Worm (Caenorhabditis elegans) whole organism, L1 larva: ENCODE results near the gene Y45F10D.2.

ENCODE experiments used
- C04F5.9 ChIP-seq: sonication (generic microtip); optimal IDR thresholded peaks from 2 replicates; lab custom pipeline; 2016; ENCODE audit warnings: missing genetic modification characterization, missing compliant biosample characterization
- C34B4.2 ChIP-seq: sonication (generic microtip); optimal IDR thresholded peaks from 2 replicates; lab custom pipeline; 2017; ENCODE audit warnings: mild to moderate bottlenecking, missing genetic modification characterization, missing compliant biosample characterization
- aha-1 ChIP-seq: fragments of 150-350 bp; optimal IDR thresholded peaks from 2 replicates; lab custom pipeline; 2014; ENCODE audit warnings: missing biosample characterization, missing genetic modification characterization
- ama-1 ChIP-seq: fragments of 150-350 bp; optimal IDR thresholded peaks from 2 replicates; lab custom pipeline; 2014
- blmp-1 ChIP-seq: fragments of 150-350 bp; optimal IDR thresholded peaks from 2 replicates; lab custom pipeline; 2014; ENCODE audit warnings: missing biosample characterization, missing genetic modification characterization
- ceh-8 ChIP-seq: fragments of 200-800 bp; sonication (Bioruptor generic); optimal IDR thresholded peaks from 2 replicates; lab custom pipeline; 2018; ENCODE audit warnings: mild to moderate bottlenecking, missing genetic modification characterization, moderate library complexity, missing compliant biosample characterization
- ceh-88 ChIP-seq: fragments of 200-800 bp; sonication (Bioruptor generic); IDR thresholded peaks from 2 replicates; pipeline ENCODE4 v1.3.6; 2022; ENCODE audit warnings: missing genetic modification characterization, missing compliant biosample characterization
- dpl-1 ChIP-seq, 3 experiments: fragments of 150-350 bp in 2 of 3; sonication (generic microtip) in 1 of 3; optimal IDR thresholded peaks; 2 replicates each; lab custom pipeline; 2014 to 2017; ENCODE audit warnings: missing biosample characterization in 3 of 3, missing genetic modification characterization in 3 of 3, missing genetic modification reagents in 3 of 3
- efl-1 ChIP-seq, 4 experiments: fragments of 150-350 bp; optimal IDR thresholded peaks in 3 of 4; peaks in 1 of 4; 1 replicate in 1 of 4; 2 replicates in 3 of 4; lab custom pipeline; 2014; ENCODE audit warnings: missing biosample characterization in 2 of 4, missing genetic modification characterization in 2 of 4, missing genetic modification reagents in 2 of 4
- egl-13 ChIP-seq: sonication (generic microtip); optimal IDR thresholded peaks from 2 replicates; lab custom pipeline; 2016; ENCODE audit warnings: missing genotype, missing genetic modification reagents, missing genetic modification characterization, missing compliant biosample characterization
- elt-2 ChIP-seq: sonication (generic microtip); optimal IDR thresholded peaks from 2 replicates; lab custom pipeline; 2016; ENCODE audit warnings: missing genetic modification characterization, mild to moderate bottlenecking, inconsistent platforms, missing compliant biosample characterization, missing genetic modification reagents
- fkh-8 ChIP-seq: sonication (generic microtip); optimal IDR thresholded peaks from 2 replicates; lab custom pipeline; 2016; ENCODE audit warnings: mild to moderate bottlenecking, missing genetic modification characterization, missing compliant biosample characterization
- fos-1 ChIP-seq: fragments of 150-350 bp; optimal IDR thresholded peaks from 2 replicates; lab custom pipeline; 2014; ENCODE audit warnings: missing biosample characterization, missing genetic modification characterization
- grh-1 ChIP-seq: fragments of 200-800 bp; sonication (Bioruptor generic); IDR thresholded peaks from 2 replicates; pipeline ENCODE4 v1.3.6; 2022; ENCODE audit warnings: missing genetic modification reagents, missing genetic modification characterization, missing compliant biosample characterization
- hlh-17 ChIP-seq: fragments of 200-800 bp; sonication (Bioruptor generic); optimal IDR thresholded peaks from 2 replicates; lab custom pipeline; 2018; ENCODE audit warnings: missing genetic modification characterization, mild to moderate bottlenecking, missing compliant biosample characterization, moderate library complexity, borderline replicate concordance
- hlh-4 ChIP-seq: sonication (generic microtip); optimal IDR thresholded peaks from 2 replicates; lab custom pipeline; 2016; ENCODE audit warnings: mild to moderate bottlenecking, missing genetic modification characterization, missing compliant biosample characterization
- hpl-2 ChIP-seq: fragments of 150-350 bp; optimal IDR thresholded peaks from 2 replicates; lab custom pipeline; 2014; ENCODE audit warnings: missing biosample characterization, missing genetic modification reagents, missing genetic modification characterization
- lin-14 ChIP-seq: fragments of 200-800 bp; sonication (Bioruptor generic); optimal IDR thresholded peaks from 2 replicates; lab custom pipeline; 2018; ENCODE audit warnings: mild to moderate bottlenecking, missing genetic modification characterization, moderate library complexity, missing compliant biosample characterization
- lin-15B ChIP-seq: fragments of 150-350 bp; sonication (generic microtip); optimal IDR thresholded peaks from 3 replicates; lab custom pipeline; 2014; ENCODE audit warnings: missing biosample characterization, missing genetic modification characterization
- lin-35 ChIP-seq, 2 experiments: fragments of 150-350 bp; optimal IDR thresholded peaks; 2 replicates each; lab custom pipeline; 2014; ENCODE audit warnings: missing biosample characterization in 2 of 2, missing genetic modification characterization in 2 of 2, missing genetic modification reagents in 2 of 2
- lin-39 ChIP-seq: fragments of 150-350 bp; optimal IDR thresholded peaks from 2 replicates; lab custom pipeline; 2014; ENCODE audit warnings: missing biosample characterization, missing genetic modification reagents, missing genetic modification characterization
- mdl-1 ChIP-seq, 2 experiments: fragments of 150-350 bp; optimal IDR thresholded peaks; 2 replicates each; lab custom pipeline; 2014 to 2017; ENCODE audit warnings: missing biosample characterization in 2 of 2, missing genetic modification characterization in 2 of 2, inconsistent platforms in 1 of 2
- nhr-19 ChIP-seq: fragments of 200-800 bp; sonication (Bioruptor generic); conservative IDR thresholded peaks from 2 replicates; pipeline ENCODE4 v1.3.6; 2022; ENCODE audit warnings: missing genetic modification characterization, missing compliant biosample characterization
- nhr-20 ChIP-seq: sonication (generic microtip); optimal IDR thresholded peaks from 2 replicates; lab custom pipeline; 2016; ENCODE audit warnings: mild to moderate bottlenecking, missing genetic modification characterization, missing compliant biosample characterization
- nhr-237 ChIP-seq: fragments of 150-350 bp; optimal IDR thresholded peaks from 2 replicates; lab custom pipeline; 2014; ENCODE audit warnings: missing biosample characterization, missing genetic modification characterization
- nhr-84 ChIP-seq: sonication (generic microtip); optimal IDR thresholded peaks from 2 replicates; lab custom pipeline; 2017; ENCODE audit warnings: missing biosample characterization, missing genetic modification characterization
- nhr-90 ChIP-seq: sonication (generic microtip); optimal IDR thresholded peaks from 2 replicates; lab custom pipeline; 2016; ENCODE audit warnings: mild to moderate bottlenecking, missing genetic modification characterization, missing compliant biosample characterization; ENCODE audit not compliant: poor library complexity
- snu-23 ChIP-seq: sonication (generic microtip); optimal IDR thresholded peaks from 2 replicates; lab custom pipeline; 2016; ENCODE audit warnings: missing genetic modification characterization, missing compliant biosample characterization
- sox-4 ChIP-seq: sonication (generic microtip); optimal IDR thresholded peaks from 2 replicates; lab custom pipeline; 2016; ENCODE audit warnings: missing genetic modification characterization, missing compliant biosample characterization
- sup-37 ChIP-seq: fragments of 200-800 bp; sonication (Bioruptor generic); optimal IDR thresholded peaks from 2 replicates; lab custom pipeline; 2018; ENCODE audit warnings: mild to moderate bottlenecking, missing genetic modification characterization, missing compliant biosample characterization
- swsn-7 ChIP-seq: sonication (generic microtip); optimal IDR thresholded peaks from 2 replicates; lab custom pipeline; 2016; ENCODE audit warnings: missing genetic modification characterization, missing compliant biosample characterization
- tbx-2 ChIP-seq: sonication (generic microtip); optimal IDR thresholded peaks from 2 replicates; lab custom pipeline; 2016; ENCODE audit warnings: missing genetic modification characterization, missing compliant biosample characterization
- tlp-1 ChIP-seq: fragments of 150-350 bp; optimal IDR thresholded peaks from 2 replicates; lab custom pipeline; 2014; ENCODE audit warnings: missing biosample characterization, missing genetic modification characterization
- unc-98 ChIP-seq: fragments of 200-800 bp; sonication (Bioruptor generic); IDR thresholded peaks from 2 replicates; pipeline ENCODE4 v1.3.6; 2022; ENCODE audit warnings: missing genetic modification characterization, missing compliant biosample characterization
- ztf-4 ChIP-seq: fragments of 150-350 bp; optimal IDR thresholded peaks from 2 replicates; lab custom pipeline; 2014; ENCODE audit warnings: missing biosample characterization, missing genetic modification characterization

Y45F10D.2 gene

DNA sequence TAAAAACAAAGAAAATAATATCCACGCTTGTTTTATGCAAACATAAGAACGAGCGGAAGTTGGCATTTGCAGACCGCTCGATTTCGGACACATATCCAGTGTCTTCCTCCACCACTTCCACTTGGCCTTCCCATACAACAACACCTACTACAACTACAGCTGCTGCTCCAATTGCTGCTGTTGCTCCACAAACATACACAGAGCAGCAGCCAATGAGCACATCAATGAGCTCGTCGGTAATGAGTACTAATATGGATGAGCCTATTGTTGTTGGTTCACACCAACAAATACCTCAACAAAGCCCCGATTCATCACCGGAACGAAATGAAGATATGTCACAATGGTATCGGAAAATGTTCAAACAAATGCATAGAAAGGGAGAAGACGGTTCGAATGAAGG lies 18.9 kb downstream of the Y45F10D.2 start:
- no peak for TF ChIP-seq C04F5.9 (tag; lab: Kevin White, UChicago)

DNA sequence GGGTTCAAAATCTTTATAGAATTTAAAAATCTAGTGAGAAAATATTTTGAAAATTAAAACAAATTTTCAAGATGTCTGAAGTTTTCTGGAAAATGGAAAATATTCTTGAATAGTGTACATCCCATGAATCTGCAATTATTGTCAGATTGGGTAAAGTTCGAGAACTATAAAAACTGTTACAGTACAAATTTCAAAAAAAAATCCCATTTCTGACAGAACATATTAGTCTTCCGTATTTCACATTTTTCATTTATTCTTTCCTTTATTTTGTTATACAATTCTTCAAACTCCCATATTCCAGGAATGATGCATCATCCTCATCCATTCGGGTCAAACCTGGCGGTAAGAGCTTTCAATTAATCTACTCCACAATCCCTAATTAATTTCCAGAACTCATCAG lies 24.4 kb downstream of the Y45F10D.2 start, which contains the start of gene sorb-1:
Gene sorb-1, plus strand, starts transcription at position 301 of the 400 bp plus-strand sequence.
- no peak for TF ChIP-seq lin-14 (GFP tag; lab: Kevin White, UChicago)

- TF ChIP-seq efl-1 (optimal IDR thresholded peaks at IDR 0.05; lab: Kevin White, UChicago), result peak in 1 of 2 experiments; percentile 9
- TF ChIP-seq efl-1 (GFP tag; optimal IDR thresholded peaks at IDR 0.05 in 1 of 2; lab: Kevin White, UChicago), result no peak
- TF ChIP-seq egl-13 (tag; lab: Kevin White, UChicago), result no peak
Measured at ce11 chrIV:13748798-13749197, 25.7 kb downstream of the Y45F10D.2 start.

ce11 chrIV:13745409-13745808 lies 29.1 kb downstream of the Y45F10D.2 start, which contains the start of gene C47A4.5:
C47A4.5 (plus strand) TSS chrIV:13745709.
- TF ChIP-seq sox-4 (no peak), efl-1 (optimal IDR thresholded peaks at IDR 0.05; lab: Kevin White, UChicago) (no peak), efl-1 (GFP tag; optimal IDR thresholded peaks at IDR 0.05 in 1 of 2; lab: Kevin White, UChicago) (no peak)
- TF ChIP-seq, all 84 proteins: peak for 0

- TF ChIP-seq sup-37, result no peak
- no peak for TF ChIP-seq mdl-1 (tag; optimal IDR thresholded peaks at IDR 0.05; lab: Kevin White, UChicago)
- no peak for TF ChIP-seq unc-98
- TF ChIP-seq hlh-17, result no peak
- no peak for TF ChIP-seq tbx-2 (tag; lab: Kevin White, UChicago)
- TF ChIP-seq tlp-1, result no peak
- TF ChIP-seq ceh-88 (GFP tag; lab: Robert Waterston, UW), result no peak
- TF ChIP-seq fos-1, result no peak
- no peak for TF ChIP-seq fkh-8 (tag; lab: Kevin White, UChicago)
Measured at ce11 chrIV:13742244-13742643, 32.2 kb downstream of the Y45F10D.2 start, which contains the start of gene C47A4.3. C47A4.3 (minus strand) TSS chrIV:13742344.

DNA sequence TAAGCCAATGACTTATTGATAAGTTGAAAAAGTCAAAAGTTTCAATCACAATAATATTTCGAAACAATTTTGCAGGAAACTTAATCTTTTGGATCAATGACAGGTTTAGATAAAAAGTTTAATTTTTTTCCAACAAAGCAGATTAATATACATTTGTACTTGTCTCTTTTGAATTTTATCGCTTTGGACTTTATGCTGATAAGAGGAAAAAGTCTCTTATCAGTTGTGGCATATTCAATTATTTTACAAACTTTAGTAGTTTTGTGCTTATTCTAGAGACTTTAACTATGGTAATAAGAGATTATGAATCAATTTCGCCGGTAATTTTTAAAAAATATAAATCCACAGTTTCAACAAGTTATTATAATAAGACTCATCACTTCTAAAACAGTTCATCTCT lies 46.6 kb downstream of the Y45F10D.2 start:
- TF ChIP-seq efl-1 (optimal IDR thresholded peaks at IDR 0.05; lab: Kevin White, UChicago) (no peak), efl-1 (GFP tag; optimal IDR thresholded peaks at IDR 0.05 in 1 of 2; lab: Kevin White, UChicago) (peak in 1 of 2 experiments; percentile 82), grh-1 (GFP tag; lab: Robert Waterston, UW) (no peak), dpl-1 (GFP tag; optimal IDR thresholded peaks at IDR 0.05; lab: Kevin White, UChicago) (no peak), ceh-8 (GFP tag; lab: Kevin White, UChicago) (no peak), elt-2 (peak; percentile 90), nhr-90 (no peak), lin-39 (tag; lab: Kevin White, UChicago) (no peak), egl-13 (tag; lab: Kevin White, UChicago) (no peak), C34B4.2 (tag; lab: Kevin White, UChicago) (no peak), fkh-8 (tag; lab: Kevin White, UChicago) (no peak), tlp-1 (peak; percentile 74)

DNA sequence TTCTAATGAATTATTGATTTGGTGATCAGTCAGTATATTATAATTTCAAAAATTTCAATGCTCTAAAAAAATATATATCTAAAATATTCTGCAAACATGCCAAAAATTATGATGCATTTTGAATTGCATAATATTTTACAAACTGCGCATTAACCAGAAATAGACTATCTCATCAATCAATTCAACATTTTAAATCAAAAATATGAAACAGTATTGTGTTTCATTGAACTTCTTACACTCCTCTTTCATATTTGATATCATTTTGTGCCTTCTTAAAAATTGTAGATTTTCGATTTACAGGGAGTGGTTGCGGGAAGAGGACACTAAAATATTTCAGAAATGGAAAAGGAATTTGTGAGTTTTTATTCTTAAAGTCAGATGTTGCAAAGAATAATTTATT lies 47.8 kb downstream of the Y45F10D.2 start, which contains the start of gene ent-4:
Gene ent-4, plus strand, starts transcription at position 301 of the 400 bp plus-strand sequence.
- TF ChIP-seq hlh-4 (tag; lab: Kevin White, UChicago) (no peak), hpl-2 (no peak), nhr-19 (GFP tag; lab: Robert Waterston, UW) (no peak), tbx-2 (tag; lab: Kevin White, UChicago) (no peak), swsn-7 (no peak), snu-23 (no peak), aha-1 (tag; lab: Kevin White, UChicago) (no peak), ama-1 (lab: Kevin White, UChicago) (no peak), ztf-4 (tag; lab: Kevin White, UChicago) (no peak), blmp-1 (tag; lab: Kevin White, UChicago) (no peak), nhr-20 (tag; lab: Kevin White, UChicago) (no peak), lin-15B (no peak), nhr-237 (tag; lab: Kevin White, UChicago) (no peak), lin-35 (GFP tag; optimal IDR thresholded peaks at IDR 0.05; lab: Kevin White, UChicago) (no peak), nhr-84 (tag; lab: Kevin White, UChicago) (no peak)
- TF ChIP-seq, all 84 proteins: peak for 0
